Worm (Caenorhabditis elegans) whole organism, L1 larva: ENCODE measurements around the gene lipl-4.
A peak's percentile ranks its signal among the peaks of the same experiment; 100 is the strongest.

Experiments
- C04F5.9 ChIP-seq: sonication (generic microtip); optimal IDR thresholded peaks from 2 replicates; lab custom pipeline; 2016; ENCODE audit warnings: missing genetic modification characterization, missing compliant biosample characterization
- C16A3.4 ChIP-seq: fragments of 150-350 bp; optimal IDR thresholded peaks from 2 replicates; lab custom pipeline; 2014; ENCODE audit warnings: missing biosample characterization, missing genetic modification characterization
- C34B4.2 ChIP-seq: sonication (generic microtip); optimal IDR thresholded peaks from 2 replicates; lab custom pipeline; 2017; ENCODE audit warnings: mild to moderate bottlenecking, missing genetic modification characterization, missing compliant biosample characterization
- ceh-63 ChIP-seq: fragments of 200-800 bp; sonication (Bioruptor generic); optimal IDR thresholded peaks from 2 replicates; lab custom pipeline; 2018; ENCODE audit warnings: mild to moderate bottlenecking, missing genetic modification characterization, missing compliant biosample characterization
- ceh-90 ChIP-seq: sonication (generic microtip); optimal IDR thresholded peaks from 2 replicates; lab custom pipeline; 2016; ENCODE audit warnings: missing genetic modification characterization, missing compliant biosample characterization
- dpl-1 ChIP-seq, 3 experiments: fragments of 150-350 bp in 2 of 3; sonication (generic microtip) in 1 of 3; optimal IDR thresholded peaks; 2 replicates each; lab custom pipeline; 2014 to 2017; ENCODE audit warnings: missing biosample characterization in 3 of 3, missing genetic modification characterization in 3 of 3, missing genetic modification reagents in 3 of 3
- dsc-1 ChIP-seq: sonication (generic microtip); optimal IDR thresholded peaks from 2 replicates; lab custom pipeline; 2016; ENCODE audit warnings: mild to moderate bottlenecking, missing genetic modification characterization, missing compliant biosample characterization
- efl-1 ChIP-seq, 4 experiments: fragments of 150-350 bp; optimal IDR thresholded peaks in 3 of 4; peaks in 1 of 4; 1 replicate in 1 of 4; 2 replicates in 3 of 4; lab custom pipeline; 2014; ENCODE audit warnings: missing biosample characterization in 2 of 4, missing genetic modification characterization in 2 of 4, missing genetic modification reagents in 2 of 4
- efl-3 ChIP-seq: fragments of 200-800 bp; sonication (Bioruptor generic); optimal IDR thresholded peaks from 2 replicates; lab custom pipeline; 2018; ENCODE audit warnings: mild to moderate bottlenecking, missing genetic modification characterization, missing compliant biosample characterization
- egl-13 ChIP-seq: sonication (generic microtip); optimal IDR thresholded peaks from 2 replicates; lab custom pipeline; 2016; ENCODE audit warnings: missing genotype, missing genetic modification reagents, missing genetic modification characterization, missing compliant biosample characterization
- egl-27 ChIP-seq, 2 experiments: fragments of 150-350 bp in 1 of 2; sonication (generic microtip); optimal IDR thresholded peaks; 3 replicates each; lab custom pipeline; 2017 to 2018; ENCODE audit warnings: missing biosample characterization in 2 of 2, missing genetic modification characterization in 2 of 2, missing genetic modification reagents in 2 of 2
- elt-2 ChIP-seq: sonication (generic microtip); optimal IDR thresholded peaks from 2 replicates; lab custom pipeline; 2016; ENCODE audit warnings: missing genetic modification characterization, mild to moderate bottlenecking, inconsistent platforms, missing compliant biosample characterization, missing genetic modification reagents
- elt-3 ChIP-seq, 6 experiments: fragments of 150-350 bp in 1 of 6; sonication (generic microtip); optimal IDR thresholded peaks; 2 replicates each; lab custom pipeline; 2017 to 2018; ENCODE audit warnings: missing biosample characterization in 6 of 6, missing genetic modification characterization in 6 of 6, inconsistent platforms in 1 of 6
- fkh-8 ChIP-seq: sonication (generic microtip); optimal IDR thresholded peaks from 2 replicates; lab custom pipeline; 2016; ENCODE audit warnings: mild to moderate bottlenecking, missing genetic modification characterization, missing compliant biosample characterization
- hlh-17 ChIP-seq: fragments of 200-800 bp; sonication (Bioruptor generic); optimal IDR thresholded peaks from 2 replicates; lab custom pipeline; 2018; ENCODE audit warnings: missing genetic modification characterization, mild to moderate bottlenecking, missing compliant biosample characterization, moderate library complexity, borderline replicate concordance
- hpl-2 ChIP-seq: fragments of 150-350 bp; optimal IDR thresholded peaks from 2 replicates; lab custom pipeline; 2014; ENCODE audit warnings: missing biosample characterization, missing genetic modification reagents, missing genetic modification characterization
- irx-1 ChIP-seq: sonication (generic microtip); optimal IDR thresholded peaks from 2 replicates; lab custom pipeline; 2016; ENCODE audit warnings: missing genetic modification characterization, missing compliant biosample characterization
- jun-1 ChIP-seq: fragments of 150-350 bp; optimal IDR thresholded peaks from 2 replicates; lab custom pipeline; 2014; ENCODE audit warnings: missing biosample characterization, missing genetic modification reagents, missing genetic modification characterization
- lin-13 ChIP-seq: fragments of 150-350 bp; optimal IDR thresholded peaks from 2 replicates; lab custom pipeline; 2014; ENCODE audit warnings: missing biosample characterization, missing genetic modification reagents, missing genetic modification characterization
- lin-35 ChIP-seq, 2 experiments: fragments of 150-350 bp; optimal IDR thresholded peaks; 2 replicates each; lab custom pipeline; 2014; ENCODE audit warnings: missing biosample characterization in 2 of 2, missing genetic modification characterization in 2 of 2, missing genetic modification reagents in 2 of 2
- lsy-2 ChIP-seq, 2 experiments: fragments of 150-350 bp; optimal IDR thresholded peaks; 2 replicates each; lab custom pipeline; 2014; ENCODE audit warnings: missing biosample characterization in 2 of 2, missing genetic modification characterization in 2 of 2
- mab-9 ChIP-seq: fragments of 200-800 bp; sonication (Bioruptor generic); IDR thresholded peaks from 2 replicates; pipeline ENCODE4 v1.3.6; 2022; ENCODE audit warnings: missing genetic modification reagents, missing genetic modification characterization, missing compliant biosample characterization
- mdl-1 ChIP-seq, 2 experiments: fragments of 150-350 bp; optimal IDR thresholded peaks; 2 replicates each; lab custom pipeline; 2014 to 2017; ENCODE audit warnings: missing biosample characterization in 2 of 2, missing genetic modification characterization in 2 of 2, inconsistent platforms in 1 of 2
- mep-1 ChIP-seq: fragments of 150-350 bp; optimal IDR thresholded peaks from 2 replicates; lab custom pipeline; 2014; ENCODE audit warnings: missing biosample characterization, missing genetic modification characterization
- nhr-20 ChIP-seq: sonication (generic microtip); optimal IDR thresholded peaks from 2 replicates; lab custom pipeline; 2016; ENCODE audit warnings: mild to moderate bottlenecking, missing genetic modification characterization, missing compliant biosample characterization
- nhr-28 ChIP-seq: fragments of 150-350 bp; optimal IDR thresholded peaks from 2 replicates; lab custom pipeline; 2014; ENCODE audit warnings: missing biosample characterization, missing genetic modification characterization
- nhr-47 ChIP-seq: sonication (generic microtip); optimal IDR thresholded peaks from 2 replicates; lab custom pipeline; 2016; ENCODE audit warnings: mild to moderate bottlenecking, missing genetic modification characterization, moderate library complexity, missing compliant biosample characterization
- nhr-77 ChIP-seq: fragments of 150-350 bp; optimal IDR thresholded peaks from 2 replicates; lab custom pipeline; 2014; ENCODE audit warnings: missing biosample characterization, missing genetic modification characterization
- skn-1 ChIP-seq: fragments of 150-350 bp; optimal IDR thresholded peaks from 2 replicates; lab custom pipeline; 2014; ENCODE audit warnings: missing biosample characterization, missing genetic modification characterization
- snu-23 ChIP-seq: sonication (generic microtip); optimal IDR thresholded peaks from 2 replicates; lab custom pipeline; 2016; ENCODE audit warnings: missing genetic modification characterization, missing compliant biosample characterization
- sox-4 ChIP-seq: sonication (generic microtip); optimal IDR thresholded peaks from 2 replicates; lab custom pipeline; 2016; ENCODE audit warnings: missing genetic modification characterization, missing compliant biosample characterization
- sup-37 ChIP-seq: fragments of 200-800 bp; sonication (Bioruptor generic); optimal IDR thresholded peaks from 2 replicates; lab custom pipeline; 2018; ENCODE audit warnings: mild to moderate bottlenecking, missing genetic modification characterization, missing compliant biosample characterization
- swsn-7 ChIP-seq: sonication (generic microtip); optimal IDR thresholded peaks from 2 replicates; lab custom pipeline; 2016; ENCODE audit warnings: missing genetic modification characterization, missing compliant biosample characterization
- tbx-2 ChIP-seq: sonication (generic microtip); optimal IDR thresholded peaks from 2 replicates; lab custom pipeline; 2016; ENCODE audit warnings: missing genetic modification characterization, missing compliant biosample characterization
- unc-30 ChIP-seq: sonication (generic microtip); optimal IDR thresholded peaks from 2 replicates; lab custom pipeline; 2017; ENCODE audit warnings: missing biosample characterization, missing genetic modification characterization
- xbp-1 ChIP-seq: sonication (generic microtip); optimal IDR thresholded peaks from 2 replicates; lab custom pipeline; 2016; ENCODE audit warnings: missing genetic modification characterization, missing compliant biosample characterization
- zip-4 ChIP-seq: fragments of 200-800 bp; sonication (Bioruptor generic); optimal IDR thresholded peaks from 2 replicates; lab custom pipeline; 2018; ENCODE audit warnings: mild to moderate bottlenecking, missing genetic modification characterization, moderate library complexity, missing compliant biosample characterization

lipl-4 gene

ce11 chrV:6561592-6561991 lies 11.6 kb downstream of the lipl-4 start, which contains the start of gene spp-19:
TSS of gene spp-19 (minus strand) at chrV:6561692.
- TF ChIP-seq mep-1 (tag; lab: Kevin White, UChicago) (no peak), efl-1 (optimal IDR thresholded peaks at IDR 0.05; lab: Kevin White, UChicago) (no peak), efl-1 (GFP tag; optimal IDR thresholded peaks at IDR 0.05 in 1 of 2; lab: Kevin White, UChicago) (no peak), dsc-1 (tag; lab: Kevin White, UChicago) (no peak), nhr-47 (tag; lab: Kevin White, UChicago) (no peak), egl-27 (tag; optimal IDR thresholded peaks at IDR 0.05; lab: Kevin White, UChicago) (no peak), xbp-1 (tag; lab: Kevin White, UChicago) (no peak), hpl-2 (no peak), lin-13 (GFP tag; lab: Kevin White, UChicago) (no peak), efl-3 (GFP tag; lab: Kevin White, UChicago) (no peak), nhr-28 (tag; lab: Kevin White, UChicago) (no peak), nhr-20 (tag; lab: Kevin White, UChicago) (no peak), tbx-2 (tag; lab: Kevin White, UChicago) (no peak), egl-13 (tag; lab: Kevin White, UChicago) (no peak), swsn-7 (tag; lab: Kevin White, UChicago) (no peak), unc-30 (no peak), lin-35 (GFP tag; optimal IDR thresholded peaks at IDR 0.05; lab: Kevin White, UChicago) (no peak), mdl-1 (tag; optimal IDR thresholded peaks at IDR 0.05; lab: Kevin White, UChicago) (no peak), skn-1 (no peak), zip-4 (no peak), ceh-90 (tag; lab: Kevin White, UChicago) (no peak)

ce11 chrV:6565851-6566386 lies 15.9 kb downstream of the lipl-4 start, which contains the start of gene K04A8.1:
TSS of gene K04A8.1 (plus strand) at chrV:6566336.
- peak; percentile 4 for TF ChIP-seq elt-2 (tag; lab: Kevin White, UChicago)
- no peak for TF ChIP-seq jun-1 (tag; lab: Kevin White, UChicago)
- TF ChIP-seq ceh-63 (GFP tag; lab: Kevin White, UChicago) = no peak
- no peak for TF ChIP-seq ceh-90 (tag; lab: Kevin White, UChicago)
- no peak for TF ChIP-seq C16A3.4 (tag; lab: Kevin White, UChicago)
- no peak for TF ChIP-seq fkh-8

DNA sequence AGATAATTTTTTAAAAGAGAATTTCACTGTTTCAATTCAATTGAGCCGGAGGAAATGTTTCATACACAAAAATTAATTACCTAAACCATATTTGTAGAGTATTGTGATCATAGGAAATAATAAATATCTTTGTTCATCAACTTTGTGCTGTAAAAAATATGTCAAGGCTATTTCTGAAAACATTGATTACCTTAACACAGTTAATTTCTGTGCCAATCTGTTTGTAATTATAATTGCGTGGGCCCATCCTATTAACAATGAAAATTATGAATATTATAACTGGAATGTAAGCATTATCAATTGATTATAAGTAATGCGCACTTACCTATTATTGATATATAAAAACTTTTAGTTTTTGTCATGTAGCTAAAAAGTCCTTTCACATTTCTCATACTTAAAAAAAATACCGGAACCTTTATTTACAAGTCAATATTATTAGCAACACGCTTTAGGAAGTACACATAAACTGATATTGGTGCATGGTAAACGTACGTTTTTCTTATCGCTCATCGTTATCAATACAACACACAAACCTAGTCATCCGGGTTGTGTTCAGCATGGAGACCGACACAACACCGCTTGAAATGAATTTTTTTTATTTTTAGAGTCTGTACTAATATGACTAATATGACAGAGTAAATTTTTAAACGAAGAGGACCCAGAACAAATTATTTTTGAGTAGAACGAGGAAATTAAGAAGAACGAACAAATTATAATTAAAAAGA lies 25.6 kb downstream of the lipl-4 start, which contains the start of gene fut-2:
TSS of gene fut-2 (minus strand) at position 485 of the 725 bp plus-strand sequence.
- TF ChIP-seq C04F5.9 (tag; lab: Kevin White, UChicago) (no peak), elt-3 (tag; optimal IDR thresholded peaks at IDR 0.05; lab: Kevin White, UChicago) (no peak), dpl-1 (GFP tag; optimal IDR thresholded peaks at IDR 0.05; lab: Kevin White, UChicago) (no peak), tbx-2 (tag; lab: Kevin White, UChicago) (no peak), sup-37 (no peak), mep-1 (tag; lab: Kevin White, UChicago) (no peak), sox-4 (tag; lab: Kevin White, UChicago) (no peak), nhr-77 (tag; lab: Kevin White, UChicago) (no peak), C16A3.4 (tag; lab: Kevin White, UChicago) (no peak), mdl-1 (tag; optimal IDR thresholded peaks at IDR 0.05; lab: Kevin White, UChicago) (no peak), elt-2 (tag; lab: Kevin White, UChicago) (peak; percentile 85), mab-9 (GFP tag; lab: Robert Waterston, UW) (no peak), lin-35 (GFP tag; optimal IDR thresholded peaks at IDR 0.05; lab: Kevin White, UChicago) (peak in 1 of 2 experiments; percentile 12), efl-1 (optimal IDR thresholded peaks at IDR 0.05; lab: Kevin White, UChicago) (no peak), efl-1 (GFP tag; optimal IDR thresholded peaks at IDR 0.05 in 1 of 2; lab: Kevin White, UChicago) (peak in 1 of 2 experiments; percentile 28), lsy-2 (tag; optimal IDR thresholded peaks at IDR 0.05; lab: Kevin White, UChicago) (no peak), hlh-17 (GFP tag; lab: Kevin White, UChicago) (no peak), zip-4 (no peak), nhr-28 (tag; lab: Kevin White, UChicago) (no peak), irx-1 (tag; lab: Kevin White, UChicago) (no peak), efl-3 (GFP tag; lab: Kevin White, UChicago) (no peak), snu-23 (GFP tag; lab: Kevin White, UChicago) (no peak), C34B4.2 (no peak)
- TF ChIP-seq, all 84 proteins: peak for 3
